Worm (Caenorhabditis elegans) whole organism, midembryonic: ENCODE data around the gene kcnl-1.

Experiments
- T22C8.4 ChIP-seq: fragments of 200-800 bp; sonication (Bioruptor generic); IDR thresholded peaks from 2 replicates; pipeline ENCODE4 v1.3.6; 2022; ENCODE audit warnings: missing genetic modification characterization, missing compliant biosample characterization
- cog-1 ChIP-seq: sonication (generic microtip); optimal IDR thresholded peaks from 2 replicates; lab custom pipeline; 2016; ENCODE audit warnings: missing genetic modification characterization, missing compliant biosample characterization
- flt-1 ChIP-seq: fragments of 200-800 bp; sonication (Bioruptor generic); IDR thresholded peaks from 2 replicates; pipeline ENCODE4 v1.3.6; 2022; ENCODE audit warnings: missing genetic modification characterization, missing compliant biosample characterization
- klf-2 ChIP-seq: fragments of 200-800 bp; sonication (Bioruptor generic); conservative IDR thresholded peaks from 2 replicates; pipeline ENCODE4 v1.3.6; 2022; ENCODE audit warnings: missing genetic modification reagents, missing genetic modification characterization, missing compliant biosample characterization
- med-1 ChIP-seq: sonication (generic microtip); optimal IDR thresholded peaks from 2 replicates; lab custom pipeline; 2017; ENCODE audit warnings: missing genetic modification characterization, mild to moderate bottlenecking, missing compliant biosample characterization, antibody characterized with exemption, missing genetic modification reagents; ENCODE audit not compliant: insufficient read depth
- ref-1 ChIP-seq: fragments of 200-800 bp; sonication (Bioruptor generic); conservative IDR thresholded peaks from 2 replicates; pipeline ENCODE4 v1.3.6; 2022; ENCODE audit warnings: missing genetic modification reagents, missing genetic modification characterization, missing compliant biosample characterization
- tab-1 ChIP-seq: fragments of 200-800 bp; sonication (Bioruptor generic); IDR thresholded peaks from 2 replicates; pipeline ENCODE4 v1.3.6; 2022; ENCODE audit warnings: missing genetic modification characterization, missing compliant biosample characterization
- ztf-23 ChIP-seq: fragments of 200-800 bp; sonication (Bioruptor generic); IDR thresholded peaks from 2 replicates; pipeline ENCODE4 v1.3.6; 2022; ENCODE audit warnings: missing genetic modification reagents, missing genetic modification characterization, missing compliant biosample characterization
- ztf-29 ChIP-seq: fragments of 200-800 bp; sonication (Bioruptor generic); IDR thresholded peaks from 2 replicates; pipeline ENCODE4 v1.3.6; 2022; ENCODE audit warnings: missing genetic modification reagents, missing genetic modification characterization, missing compliant biosample characterization

The kcnl-1 gene

DNA sequence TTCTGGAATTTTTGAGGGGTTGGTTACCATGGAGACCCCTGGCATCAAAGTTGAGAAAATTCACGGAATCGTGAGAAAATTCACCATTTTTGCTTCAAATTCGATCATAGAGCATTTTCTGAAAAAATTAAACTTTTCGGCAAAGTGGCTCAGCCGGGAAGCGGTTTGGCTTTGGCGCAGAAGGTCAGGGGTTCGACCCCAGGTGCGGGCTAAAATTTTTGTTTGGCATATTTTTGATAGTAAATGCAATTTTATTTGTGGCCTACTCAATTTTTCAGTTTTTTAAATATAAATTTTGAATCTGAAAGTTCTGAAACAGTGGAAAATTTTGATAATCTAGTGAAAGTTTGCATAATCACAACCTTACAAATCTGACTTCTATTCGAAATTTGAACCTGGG, 33.9 kb downstream of the kcnl-1 start:
- TF ChIP-seq cog-1 (tag; lab: Kevin White, UChicago) (no peak), ztf-29 (no peak), ztf-23 (GFP tag; lab: Robert Waterston, UW) (no peak), T22C8.4 (no peak)

DNA sequence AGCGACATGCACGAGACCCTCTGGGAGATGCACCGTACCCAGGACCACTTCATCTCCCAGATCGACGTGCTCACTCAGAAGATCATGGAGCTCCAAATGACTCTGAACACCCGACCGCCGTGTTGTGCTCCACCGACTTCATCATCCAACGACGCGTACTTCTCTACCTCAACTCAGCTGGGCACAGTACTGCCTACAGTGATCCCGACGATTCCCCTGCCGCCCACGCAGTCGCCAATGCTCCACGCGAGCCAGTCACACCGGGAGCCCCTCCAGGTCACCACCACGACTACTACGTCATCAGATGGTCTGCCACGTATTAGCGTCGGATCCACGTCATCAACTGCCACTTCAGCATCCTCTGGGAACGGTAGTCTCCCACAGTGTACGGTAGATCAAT, 40.2 kb downstream of the kcnl-1 start:
- TF ChIP-seq cog-1 (tag; lab: Kevin White, UChicago), result no peak
- TF ChIP-seq tab-1 (GFP tag; lab: Robert Waterston, UW), result no peak
- TF ChIP-seq ztf-29, result no peak
- no peak for TF ChIP-seq flt-1 (GFP tag; lab: Robert Waterston, UW)
- TF ChIP-seq ref-1 (GFP tag; lab: Robert Waterston, UW), result no peak

DNA sequence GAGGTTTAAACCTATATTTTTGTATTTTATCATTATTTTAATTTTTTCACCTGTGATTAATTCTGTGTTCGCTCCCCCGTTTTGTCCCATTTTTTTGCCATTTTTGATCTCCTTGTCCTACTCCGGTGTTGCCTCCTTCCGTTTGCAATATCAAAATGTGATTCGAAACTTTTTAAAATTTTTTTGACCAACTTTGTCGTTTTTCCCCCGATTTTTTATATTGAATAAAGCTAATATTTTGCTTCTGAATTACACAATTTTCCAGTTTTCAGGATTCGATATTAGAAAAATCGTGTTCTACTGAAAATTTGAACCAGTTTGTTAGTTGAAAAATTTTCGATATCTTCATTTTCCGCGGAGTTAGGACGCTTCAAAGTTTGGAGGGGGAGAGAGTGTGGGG, 40.7 kb downstream of the kcnl-1 start, which contains the start of gene nlp-25:
nlp-25 (plus strand) TSS at position 301 of the 400 bp plus-strand sequence.
- no peak for TF ChIP-seq ztf-23 (GFP tag; lab: Robert Waterston, UW)
- no peak for TF ChIP-seq tab-1 (GFP tag; lab: Robert Waterston, UW)
- TF ChIP-seq cog-1 (tag; lab: Kevin White, UChicago), result no peak
- TF ChIP-seq T22C8.4, result no peak
- TF ChIP-seq klf-2 (GFP tag; lab: Robert Waterston, UW), result no peak
- no peak for TF ChIP-seq ref-1 (GFP tag; lab: Robert Waterston, UW)
- TF ChIP-seq med-1, result no peak
- TF ChIP-seq ztf-29, result no peak
- TF ChIP-seq flt-1 (GFP tag; lab: Robert Waterston, UW), result no peak

DNA sequence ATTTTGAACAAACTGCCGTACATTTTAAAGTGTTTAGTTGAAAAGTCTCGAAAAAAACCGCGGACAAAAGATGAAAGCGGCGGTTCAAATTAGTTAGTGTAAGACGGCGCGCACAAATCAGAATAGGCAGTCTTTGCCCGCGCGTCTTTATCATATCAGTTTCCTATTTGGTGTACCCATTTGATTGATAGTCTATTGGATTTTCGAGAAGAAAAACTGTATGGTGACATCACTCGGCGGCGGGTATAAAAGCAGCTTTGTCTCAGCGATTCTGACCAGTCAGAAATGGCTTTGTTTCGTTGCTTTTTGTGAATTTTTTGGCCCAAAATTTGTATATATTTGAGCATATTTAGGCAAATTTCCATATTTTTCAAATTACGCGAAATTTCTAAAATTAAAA, 43.5 kb downstream of the kcnl-1 start:
- TF ChIP-seq T22C8.4 (no peak), cog-1 (tag; lab: Kevin White, UChicago) (no peak), klf-2 (GFP tag; lab: Robert Waterston, UW) (no peak), med-1 (no peak), ztf-29 (no peak)

DNA sequence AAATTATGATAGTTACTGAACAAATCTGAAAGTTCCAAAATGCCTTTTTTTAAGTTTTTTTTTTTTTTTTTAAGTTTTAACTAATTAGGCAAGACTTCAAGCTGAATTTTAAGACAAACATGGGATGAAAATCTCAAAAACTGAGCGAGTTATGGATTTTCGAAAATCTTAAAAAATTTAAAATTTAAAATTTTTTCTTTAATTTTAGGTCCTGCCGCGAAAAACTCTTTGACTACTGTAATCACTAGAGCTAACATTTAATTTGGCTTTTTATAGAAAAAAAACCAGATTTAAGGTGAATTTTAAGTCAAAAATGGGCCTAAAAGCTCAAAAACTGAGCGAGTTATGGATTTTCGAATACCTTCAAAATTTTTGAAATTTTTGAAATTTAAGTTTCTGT, 44.0 kb downstream of the kcnl-1 start, which contains the start of gene grsp-1:
grsp-1 (plus strand) TSS at position 301 of the 400 bp plus-strand sequence.
- TF ChIP-seq T22C8.4, result no peak
- no peak for TF ChIP-seq flt-1 (GFP tag; lab: Robert Waterston, UW)
- no peak for TF ChIP-seq ref-1 (GFP tag; lab: Robert Waterston, UW)
- no peak for TF ChIP-seq cog-1 (tag; lab: Kevin White, UChicago)

DNA sequence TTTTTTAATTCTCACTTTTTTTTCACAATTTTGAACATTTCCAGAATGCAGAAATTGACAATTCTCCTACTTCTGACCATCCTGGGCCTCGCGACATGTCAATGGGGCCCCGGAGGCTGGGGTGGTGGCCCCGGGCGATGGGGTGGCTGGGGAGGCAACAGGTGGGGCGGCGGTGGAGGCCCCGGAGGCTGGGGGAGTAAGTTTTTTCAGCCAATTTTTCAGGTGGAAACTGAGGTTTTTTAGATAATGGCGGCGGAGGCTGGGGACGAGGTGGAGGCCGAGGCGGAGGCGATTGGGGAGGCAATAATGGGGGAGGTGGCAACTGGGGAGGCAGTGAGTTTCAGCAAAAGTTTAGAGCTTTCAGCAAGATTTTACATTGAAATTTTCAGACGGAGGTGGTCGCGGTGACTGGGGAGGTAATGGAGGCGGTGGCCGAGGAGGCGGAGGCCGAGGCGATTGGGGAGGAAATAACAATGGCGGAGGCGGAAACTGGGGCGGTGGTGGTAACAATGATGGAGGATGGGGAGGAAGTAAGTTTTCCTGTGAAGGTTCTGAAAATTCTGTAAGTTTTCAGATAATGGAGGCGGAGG, 45.0 kb downstream of the kcnl-1 start:
- TF ChIP-seq tab-1 (GFP tag; lab: Robert Waterston, UW) (0 out of 2 replicates have a peak, but pooled peaks have one; percentile 7), flt-1 (GFP tag; lab: Robert Waterston, UW) (no peak)

DNA sequence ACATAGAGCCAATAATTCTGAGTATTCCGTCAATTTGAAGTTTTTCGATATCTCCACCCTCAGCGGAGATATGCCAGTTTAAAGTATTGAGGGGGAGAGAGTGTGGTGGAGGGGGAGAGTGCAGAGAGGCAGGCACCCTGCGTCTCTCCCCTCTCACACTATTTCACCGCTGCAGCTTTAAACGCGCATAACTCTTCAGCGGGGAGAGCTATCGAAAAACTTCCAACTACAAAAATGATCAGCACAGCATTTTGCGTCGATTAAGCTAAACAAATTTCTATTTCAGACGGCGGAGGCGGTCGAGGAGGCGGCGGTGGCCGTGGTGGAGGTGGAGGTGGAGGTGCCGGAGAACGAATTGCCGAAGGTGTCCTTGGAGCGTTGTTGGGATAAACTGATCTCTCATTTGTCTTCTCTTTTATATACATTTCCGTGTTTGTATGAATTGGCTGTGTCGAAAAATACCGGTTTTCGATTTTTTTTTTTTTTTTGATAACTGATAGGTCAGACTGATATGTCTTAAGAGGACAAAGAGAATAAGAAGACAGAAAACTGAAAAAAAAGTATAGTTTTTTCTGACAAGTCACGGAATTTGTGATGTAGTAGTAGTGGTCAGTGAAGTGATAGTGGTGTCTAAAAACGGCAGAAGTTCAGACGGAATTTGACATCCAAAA, 46.6 kb downstream of the kcnl-1 start:
- TF ChIP-seq T22C8.4, result 0 out of 2 replicates have a peak, but pooled peaks have one; percentile 8
- TF ChIP-seq flt-1 (GFP tag; lab: Robert Waterston, UW), result no peak

DNA sequence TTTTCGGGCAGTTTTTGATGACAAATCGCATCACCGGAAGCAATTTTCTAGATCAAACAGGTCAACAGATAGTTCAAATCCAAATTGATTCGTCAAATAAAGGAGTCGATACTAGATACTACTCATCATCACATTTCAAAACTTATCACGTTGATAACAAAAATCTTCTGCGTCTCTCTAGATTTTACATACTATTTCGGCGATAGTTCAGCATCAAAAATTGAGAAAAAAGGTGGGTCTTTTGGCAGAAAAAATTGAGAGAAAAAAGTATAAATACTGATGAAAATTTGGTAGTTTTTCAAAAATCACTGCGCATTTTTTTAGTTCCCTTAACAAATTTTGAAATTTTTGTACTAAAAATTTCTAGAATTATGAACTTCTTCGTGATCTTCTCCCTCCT, 48.0 kb downstream of the kcnl-1 start, which contains the start of gene nlp-26:
nlp-26 (plus strand) TSS at position 301 of the 400 bp plus-strand sequence.
- TF ChIP-seq tab-1 (GFP tag; lab: Robert Waterston, UW), result no peak
- no peak for TF ChIP-seq klf-2 (GFP tag; lab: Robert Waterston, UW)
- no peak for TF ChIP-seq ref-1 (GFP tag; lab: Robert Waterston, UW)
- no peak for TF ChIP-seq ztf-29
- TF ChIP-seq cog-1 (tag; lab: Kevin White, UChicago), result no peak

DNA sequence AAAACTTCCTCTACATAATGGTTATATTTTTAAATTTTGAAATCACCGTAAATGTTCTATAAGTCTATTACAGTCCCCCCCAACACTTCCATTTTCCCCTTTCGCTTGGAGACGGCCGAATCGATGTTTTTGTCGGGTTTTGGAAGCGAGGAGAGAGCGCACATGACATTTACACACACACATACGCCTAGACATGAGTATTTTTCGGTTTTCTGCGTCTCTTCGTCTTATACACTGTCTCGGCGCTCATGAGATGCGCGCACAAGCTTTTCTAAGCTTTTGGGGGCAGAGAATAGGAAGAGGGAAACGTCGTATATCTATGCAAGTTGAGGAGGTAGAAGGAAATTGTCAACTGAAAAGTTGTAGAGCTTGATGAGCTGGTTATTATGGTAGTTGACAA, 54.9 kb downstream of the kcnl-1 start:
- TF ChIP-seq ref-1 (GFP tag; lab: Robert Waterston, UW) (no peak), med-1 (no peak), flt-1 (GFP tag; lab: Robert Waterston, UW) (no peak), tab-1 (GFP tag; lab: Robert Waterston, UW) (no peak), ztf-23 (GFP tag; lab: Robert Waterston, UW) (0 out of 2 replicates have a peak, but pooled peaks have one; percentile 15), ztf-29 (no peak), T22C8.4 (no peak), klf-2 (GFP tag; lab: Robert Waterston, UW) (no peak)

DNA sequence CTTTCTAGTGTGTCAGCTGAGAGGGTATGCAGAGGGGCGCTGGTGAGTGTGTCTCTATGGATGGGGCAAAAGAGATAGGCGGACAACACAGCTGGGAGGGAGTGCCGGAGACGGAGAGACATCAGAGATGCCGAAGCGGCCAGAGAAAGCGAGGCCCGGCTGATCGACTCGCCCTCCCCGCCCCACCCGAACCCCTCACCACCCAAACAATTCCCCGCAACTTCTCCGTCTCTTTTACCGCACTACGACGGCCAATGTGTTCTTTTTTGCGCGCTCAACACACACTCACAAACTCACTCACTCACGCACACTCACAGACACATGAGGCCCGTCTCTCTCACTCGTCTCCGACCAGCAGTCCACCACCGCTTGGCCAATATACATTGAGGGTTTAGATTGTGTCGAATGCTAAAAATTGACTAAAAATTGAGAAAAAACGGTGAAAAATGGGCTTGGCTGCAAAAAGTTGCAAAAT, 57.3 kb downstream of the kcnl-1 start, which contains the start of gene Y43F8C.3:
Y43F8C.3 (minus strand) TSS at position 187 of the 475 bp plus-strand sequence.
- no peak for TF ChIP-seq ztf-23 (GFP tag; lab: Robert Waterston, UW)
- no peak for TF ChIP-seq ref-1 (GFP tag; lab: Robert Waterston, UW)
- no peak for TF ChIP-seq ztf-29
- no peak for TF ChIP-seq cog-1 (tag; lab: Kevin White, UChicago)
- TF ChIP-seq flt-1 (GFP tag; lab: Robert Waterston, UW), result peak; percentile 52; the same call in 1 of the 2 replicates
- TF ChIP-seq tab-1 (GFP tag; lab: Robert Waterston, UW), result no peak
